Worm (Caenorhabditis elegans): ENCODE results near the gene nit-1.

- no peak for TF ChIP-seq hlh-1 (tag; optimal IDR thresholded peaks at IDR 0.05)
- TF ChIP-seq lsy-2 (tag; optimal IDR thresholded peaks at IDR 0.05), result no peak
- no peak for TF ChIP-seq nhr-28 (tag; optimal IDR thresholded peaks at IDR 0.05)
- TF ChIP-seq nhr-2 (tag; optimal IDR thresholded peaks at IDR 0.05), result no peak
- no peak for TF ChIP-seq elt-3 (tag; optimal IDR thresholded peaks at IDR 0.05)
- no peak for TF ChIP-seq ztf-11 (tag; optimal IDR thresholded peaks at IDR 0.05)
Measured at ce11 chrIII:3878986-3879756, 42.8 kb upstream of the nit-1 start.
